Fruit fly (Drosophila melanogaster) whole organism, wandering third instar larva: ENCODE results near the gene Pfas.

Experiments used
- Abd-B ChIP-seq: fragments of >200 bp; optimal IDR thresholded peaks from 2 replicates; lab custom pipeline; 2017; ENCODE audit warnings: missing biosample characterization, missing genetic modification characterization
- CG32264 ChIP-seq: fragments of 200-800 bp; sonication (Bioruptor generic); optimal IDR thresholded peaks from 2 replicates; lab custom pipeline; 2016; ENCODE audit warnings: missing biosample characterization, missing genetic modification characterization
- CG9705 ChIP-seq: fragments of 200-800 bp; sonication (Bioruptor generic); optimal IDR thresholded peaks from 2 replicates; lab custom pipeline; 2018; ENCODE audit warnings: missing biosample characterization, mild to moderate bottlenecking, missing genetic modification characterization
- CrebA ChIP-seq: fragments of 200-800 bp; sonication (Bioruptor generic); optimal IDR thresholded peaks from 2 replicates; lab custom pipeline; 2016; ENCODE audit warnings: missing biosample characterization, mild to moderate bottlenecking, missing genetic modification characterization, borderline replicate concordance
- Dfd ChIP-seq: fragments of >200 bp; optimal IDR thresholded peaks from 2 replicates; lab custom pipeline; 2017; ENCODE audit warnings: missing biosample characterization, missing genetic modification characterization
- Dif ChIP-seq: fragments of 200-275, 200-300 bp; sonication (Bioruptor generic); optimal IDR thresholded peaks from 2 replicates; lab custom pipeline; 2018; ENCODE audit warnings: missing biosample characterization, missing genetic modification characterization; ENCODE audit not compliant: partially characterized antibody
- GATAd ChIP-seq: sonication (Bioruptor generic); optimal IDR thresholded peaks from 2 replicates; lab custom pipeline; 2016; ENCODE audit warnings: missing biosample characterization, missing genetic modification characterization
- HLH106 ChIP-seq: fragments of 200-800 bp; optimal IDR thresholded peaks from 3 replicates; lab custom pipeline; 2019; ENCODE audit warnings: missing biosample characterization, mild to moderate bottlenecking, missing genetic modification characterization, moderate library complexity
- Hnf4 ChIP-seq: fragments of 200-800 bp; sonication (Bioruptor generic); optimal IDR thresholded peaks from 2 replicates; lab custom pipeline; 2016; ENCODE audit warnings: missing biosample characterization, mild to moderate bottlenecking, missing genetic modification characterization
- Hr78 ChIP-seq: fragments of >200 bp; optimal IDR thresholded peaks from 2 replicates; lab custom pipeline; 2017; ENCODE audit warnings: missing biosample characterization, missing genetic modification characterization
- Hr83 ChIP-seq: fragments of 200-300 bp; sonication (Bioruptor generic); optimal IDR thresholded peaks from 2 replicates; lab custom pipeline; 2016; ENCODE audit warnings: missing biosample characterization, mild to moderate bottlenecking, missing genetic modification characterization, moderate library complexity; ENCODE audit not compliant: poor library complexity, severe bottlenecking
- Jra ChIP-seq: sonication (Bioruptor generic); optimal IDR thresholded peaks from 2 replicates; lab custom pipeline; 2016; ENCODE audit warnings: missing biosample characterization, missing genetic modification characterization
- Mio ChIP-seq: sonication (Bioruptor generic); optimal IDR thresholded peaks from 2 replicates; lab custom pipeline; 2016; ENCODE audit warnings: missing biosample characterization, missing genetic modification characterization
- Myc ChIP-seq: fragments of >200 bp; optimal IDR thresholded peaks from 2 replicates; lab custom pipeline; 2017
- N ChIP-seq: fragments of >200 bp; optimal IDR thresholded peaks from 2 replicates; lab custom pipeline; 2018; ENCODE audit warnings: missing biosample characterization, missing external identifiers, missing genetic modification characterization
- OdsH ChIP-seq: fragments of 200-800 bp; sonication (Bioruptor generic); optimal IDR thresholded peaks from 2 replicates; lab custom pipeline; 2016; ENCODE audit warnings: missing biosample characterization, mild to moderate bottlenecking, missing genetic modification characterization
- Rel ChIP-seq, 2 experiments: fragments of 200-800 bp; sonication (Bioruptor generic) in 1 of 2; optimal IDR thresholded peaks; 2 replicates in 1 of 2; 3 replicates in 1 of 2; lab custom pipeline; 2016 to 2019; ENCODE audit warnings: mild to moderate bottlenecking in 2 of 2, missing biosample characterization in 2 of 2, missing genetic modification characterization in 2 of 2, moderate library complexity in 1 of 2
- Sp1 ChIP-seq: fragments of 200-800 bp; sonication (Bioruptor generic); optimal IDR thresholded peaks from 3 replicates; lab custom pipeline; 2019; ENCODE audit warnings: missing biosample characterization, mild to moderate bottlenecking, missing genetic modification characterization, moderate library complexity
- Vsx2 ChIP-seq: fragments of 200-300, 225-300 bp; sonication (Bioruptor generic); optimal IDR thresholded peaks from 2 replicates; lab custom pipeline; 2018; ENCODE audit warnings: missing biosample characterization, missing genetic modification characterization; ENCODE audit not compliant: partially characterized antibody
- br ChIP-seq: fragments of 200-800 bp; sonication (Bioruptor generic); optimal IDR thresholded peaks from 2 replicates; lab custom pipeline; 2016; ENCODE audit warnings: missing biosample characterization, missing genetic modification characterization
- brk ChIP-seq: fragments of 200-800 bp; sonication (Bioruptor generic); optimal IDR thresholded peaks from 2 replicates; lab custom pipeline; 2016; ENCODE audit warnings: missing biosample characterization, mild to moderate bottlenecking, missing genetic modification characterization
- dl ChIP-seq, 2 experiments: fragments of 175-275, 200-275 bp in 1 of 2; fragments of 200-275 bp in 1 of 2; sonication (Bioruptor generic); optimal IDR thresholded peaks; lab custom pipeline; 2018; ENCODE audit warnings: mild to moderate bottlenecking in 2 of 2, missing biosample characterization in 2 of 2, missing genetic modification characterization in 2 of 2, moderate library complexity in 2 of 2; ENCODE audit not compliant: partially characterized antibody in 2 of 2, insufficient read depth in 1 of 2
- dmrt93B ChIP-seq: fragments of 200-800 bp; sonication (Bioruptor generic); optimal IDR thresholded peaks from 2 replicates; lab custom pipeline; 2018; ENCODE audit warnings: missing biosample characterization, mild to moderate bottlenecking, missing genetic modification characterization
- dsf ChIP-seq: sonication (Bioruptor generic); optimal IDR thresholded peaks from 2 replicates; lab custom pipeline; 2016; ENCODE audit warnings: missing biosample characterization, missing genetic modification characterization, borderline replicate concordance
- ey ChIP-seq: fragments of 200-800 bp; sonication (Bioruptor generic); optimal IDR thresholded peaks from 2 replicates; lab custom pipeline; 2016; ENCODE audit warnings: missing biosample characterization, missing genetic modification characterization
- foxo ChIP-seq, 2 experiments: fragments of 200-800 bp; sonication (Bioruptor generic); optimal IDR thresholded peaks; 2 replicates in 1 of 2; 3 replicates in 1 of 2; lab custom pipeline; 2016 to 2017; ENCODE audit warnings: missing biosample characterization in 2 of 2, missing genetic modification characterization in 2 of 2
- fru ChIP-seq: fragments of 200-800 bp; sonication (Bioruptor generic); optimal IDR thresholded peaks from 3 replicates; lab custom pipeline; 2016; ENCODE audit warnings: missing biosample characterization, mild to moderate bottlenecking, missing genetic modification characterization
- h ChIP-seq: fragments of 200-800 bp; sonication (Bioruptor generic); optimal IDR thresholded peaks from 3 replicates; lab custom pipeline; 2016; ENCODE audit warnings: missing biosample characterization, mild to moderate bottlenecking, missing genetic modification characterization
- jim ChIP-seq: fragments of 175-275, 200-325 bp; sonication (Bioruptor generic); optimal IDR thresholded peaks from 2 replicates; lab custom pipeline; 2016; ENCODE audit warnings: missing biosample characterization, mild to moderate bottlenecking, missing genetic modification characterization
- lola ChIP-seq: fragments of >200 bp; optimal IDR thresholded peaks from 2 replicates; lab custom pipeline; 2017; ENCODE audit warnings: missing biosample characterization, missing genetic modification characterization
- pan ChIP-seq: fragments of >200 bp; optimal IDR thresholded peaks from 2 replicates; lab custom pipeline; 2017
- psq ChIP-seq: fragments of 200-800 bp; sonication (Bioruptor generic); optimal IDR thresholded peaks from 3 replicates; lab custom pipeline; 2017; ENCODE audit warnings: missing biosample characterization, mild to moderate bottlenecking, missing genetic modification characterization, moderate library complexity
- rgr ChIP-seq: fragments of 200-800 bp; sonication (Bioruptor generic); optimal IDR thresholded peaks from 3 replicates; lab custom pipeline; 2016; ENCODE audit warnings: missing biosample characterization, mild to moderate bottlenecking, missing genetic modification characterization
- sage ChIP-seq: fragments of 200-800 bp; sonication (Bioruptor generic); optimal IDR thresholded peaks from 2 replicates; lab custom pipeline; 2016; ENCODE audit warnings: missing biosample characterization, mild to moderate bottlenecking, missing genetic modification characterization
- sv ChIP-seq: fragments of 200-800 bp; sonication (Bioruptor generic); optimal IDR thresholded peaks from 3 replicates; lab custom pipeline; 2016; ENCODE audit warnings: missing biosample characterization, missing genetic modification characterization
- tai ChIP-seq: sonication (Bioruptor generic); optimal IDR thresholded peaks from 2 replicates; lab custom pipeline; 2016; ENCODE audit warnings: missing biosample characterization, missing genetic modification characterization
- usp ChIP-seq: fragments of >200 bp; optimal IDR thresholded peaks from 2 replicates; lab custom pipeline; 2017; ENCODE audit warnings: missing biosample characterization, missing genetic modification characterization
- woc ChIP-seq: sonication (Bioruptor generic); optimal IDR thresholded peaks from 2 replicates; lab custom pipeline; 2016; ENCODE audit warnings: missing biosample characterization, mild to moderate bottlenecking, missing genetic modification characterization

Pfas gene

dm6 chr2L:6050575-6050974 is 4.7 kb upstream of the Pfas start, which contains the start of gene CG9135:
Gene CG9135, plus strand, starts transcription at chr2L:6050800.
- TF ChIP-seq Hr83 (GFP tag; lab: Kevin White, UChicago) = peak; percentile 46
- peak; percentile 29 for TF ChIP-seq Jra (GFP tag; lab: Kevin White, UChicago)
- TF ChIP-seq HLH106 (tag; lab: Kevin White, UChicago) = peak; percentile 9
- no peak for TF ChIP-seq sage

- TF ChIP-seq Hnf4 (GFP tag; lab: Kevin White, UChicago) (no peak), CrebA (GFP tag; lab: Kevin White, UChicago) (no peak), jim (no peak), sage (no peak), Abd-B (GFP tag; lab: Kevin White, UChicago) (no peak), Hr78 (GFP tag; lab: Kevin White, UChicago) (no peak), lola (GFP tag; lab: Kevin White, UChicago) (no peak), h (no peak), br (GFP tag; lab: Kevin White, UChicago) (no peak), OdsH (GFP tag; lab: Kevin White, UChicago) (no peak), CG9705 (GFP tag; lab: Kevin White, UChicago) (no peak), dl (GFP tag; optimal IDR thresholded peaks at IDR 0.05; lab: Kevin White, UChicago; ENCODE audit: insufficient read depth in 1 of 2, partially characterized antibody in 2 of 2) (no peak), Dfd (no peak), foxo (GFP tag; optimal IDR thresholded peaks at IDR 0.05; lab: Kevin White, UChicago) (no peak), Dif (GFP tag; lab: Kevin White, UChicago) (no peak), sv (GFP tag; lab: Kevin White, UChicago) (no peak), GATAd (GFP tag; lab: Kevin White, UChicago) (no peak), Hr83 (GFP tag; lab: Kevin White, UChicago) (no peak)
- TF ChIP-seq, all 38 proteins: peak for 0
Observed at dm6 chr2L:6048542-6048941, 2.7 kb upstream of the Pfas start, which contains the start of the genes CG34179 and slmo. Gene CG34179, minus strand, starts transcription at chr2L:6048706. Gene slmo, minus strand, starts transcription at chr2L:6048706.

- TF ChIP-seq ey (GFP tag; lab: Kevin White, UChicago) (peak; percentile 9), dmrt93B (GFP tag; lab: Kevin White, UChicago) (no peak), sv (GFP tag; lab: Kevin White, UChicago) (no peak), CG32264 (GFP tag; lab: Kevin White, UChicago) (no peak), Hnf4 (GFP tag; lab: Kevin White, UChicago) (no peak), Abd-B (GFP tag; lab: Kevin White, UChicago) (no peak), CG9705 (GFP tag; lab: Kevin White, UChicago) (peak; percentile 17), Rel (GFP tag; optimal IDR thresholded peaks at IDR 0.05; lab: Kevin White, UChicago) (no peak), Rel (tag; optimal IDR thresholded peaks at IDR 0.05; lab: Kevin White, UChicago) (peak; percentile 47), tai (GFP tag; lab: Kevin White, UChicago) (no peak), Jra (GFP tag; lab: Kevin White, UChicago) (no peak), psq (GFP tag; lab: Kevin White, UChicago) (no peak), Hr83 (GFP tag; lab: Kevin White, UChicago) (peak; percentile 94), fru (GFP tag; lab: Kevin White, UChicago) (peak; percentile 65), jim (no peak), Hr78 (GFP tag; lab: Kevin White, UChicago) (no peak), Dif (GFP tag; lab: Kevin White, UChicago) (peak; percentile 2), h (peak; percentile 69), woc (no peak), sage (no peak), usp (no peak), Vsx2 (GFP tag; lab: Kevin White, UChicago) (no peak), rgr (GFP tag; lab: Kevin White, UChicago) (peak; percentile 60), Dfd (no peak), foxo (GFP tag; optimal IDR thresholded peaks at IDR 0.05; lab: Kevin White, UChicago) (peak in 1 of 2 experiments; percentile 36), N (GFP tag; lab: Kevin White, UChicago) (no peak), GATAd (GFP tag; lab: Kevin White, UChicago) (no peak), Myc (lab: Kevin White, UChicago) (no peak), Mio (GFP tag; lab: Kevin White, UChicago) (no peak), br (GFP tag; lab: Kevin White, UChicago) (peak; percentile 39), CrebA (GFP tag; lab: Kevin White, UChicago) (no peak), lola (GFP tag; lab: Kevin White, UChicago) (no peak), dsf (GFP tag; lab: Kevin White, UChicago) (no peak), brk (GFP tag; lab: Kevin White, UChicago) (no peak), pan (lab: Kevin White, UChicago) (no peak), HLH106 (tag; lab: Kevin White, UChicago) (peak; percentile 33), OdsH (GFP tag; lab: Kevin White, UChicago) (peak; percentile 5), dl (GFP tag; optimal IDR thresholded peaks at IDR 0.05; lab: Kevin White, UChicago; ENCODE audit: insufficient read depth in 1 of 2, partially characterized antibody in 2 of 2) (no peak), Sp1 (GFP tag; lab: Kevin White, UChicago) (peak; percentile 30)
Observed at dm6 chr2L:6047528-6048160, 1.8 kb upstream of the Pfas start, which contains the start of gene IPIP. Gene IPIP, plus strand, starts transcription at chr2L:6048002.
